Fruit fly (Drosophila melanogaster): Measurements from ENCODE around the gene CG42831.

The CG42831 gene

dm6 chr3L:10767181-10768095 lies 47.2 kb upstream of the CG42831 start (continued):
- TF ChIP-seq CG14441 (GFP tag; IDR thresholded peaks at IDR 0.05) (no peak), Oli (tag; optimal IDR thresholded peaks at IDR 0.05) (peak; percentile 58), sisA (GFP tag; IDR thresholded peaks at IDR 0.05) (peak; percentile 3; the same call in 1 of the 2 replicates), run (tag; optimal IDR thresholded peaks at IDR 0.05) (peak; percentile 33), tll (GFP tag; optimal IDR thresholded peaks at IDR 0.05) (no peak), Bdp1 (GFP tag; optimal IDR thresholded peaks at IDR 0.05) (no peak), h (optimal IDR thresholded peaks at IDR 0.05) (no peak), E2f1 (GFP tag; IDR thresholded peaks at IDR 0.05) (no peak), onecut (GFP tag; IDR thresholded peaks at IDR 0.05) (no peak), CG10431 (GFP tag; optimal IDR thresholded peaks at IDR 0.05) (no peak), CoRest (tag; optimal IDR thresholded peaks at IDR 0.05) (peak; percentile 76), ATbp (GFP tag; optimal IDR thresholded peaks at IDR 0.05) (peak; percentile 56), Chrac-16 (GFP tag; optimal IDR thresholded peaks at IDR 0.05) (no peak), bab2 (GFP tag; optimal IDR thresholded peaks at IDR 0.05) (no peak), kah (GFP tag; optimal IDR thresholded peaks at IDR 0.05) (no peak), CG11085 (GFP tag; IDR thresholded peaks at IDR 0.05) (no peak), salm (tag; optimal IDR thresholded peaks at IDR 0.05) (peak; percentile 24), jing (GFP tag; optimal IDR thresholded peaks at IDR 0.05) (no peak), CG11093 (GFP tag; IDR thresholded peaks at IDR 0.05) (no peak), so (GFP tag; IDR thresholded peaks at IDR 0.05) (no peak), eve (GFP tag; optimal IDR thresholded peaks at IDR 0.05) (peak in 1 of 2 experiments; percentile 61), Poxn (GFP tag; IDR thresholded peaks at IDR 0.05) (no peak), HLH54F (GFP tag; optimal IDR thresholded peaks at IDR 0.05) (no peak), emc (GFP tag; optimal IDR thresholded peaks at IDR 0.05) (no peak), Rfx (GFP tag; IDR thresholded peaks at IDR 0.05) (no peak), CG31441 (GFP tag; IDR thresholded peaks at IDR 0.05) (peak; percentile 85), Lhr (GFP tag; optimal IDR thresholded peaks at IDR 0.05) (peak; percentile 33), nmo (GFP tag; optimal IDR thresholded peaks at IDR 0.05) (peak; percentile 83), CG7357 (GFP tag; IDR thresholded peaks at IDR 0.05) (no peak), Doc2 (GFP tag; IDR thresholded peaks at IDR 0.05) (no peak), Spps (tag; optimal IDR thresholded peaks at IDR 0.05) (no peak), Sox100B (GFP tag; optimal IDR thresholded peaks at IDR 0.05) (peak; percentile 80), Taf1 (GFP tag; IDR thresholded peaks at IDR 0.05) (no peak), Xbp1 (GFP tag; optimal IDR thresholded peaks at IDR 0.05) (no peak), CG4730 (GFP tag; IDR thresholded peaks at IDR 0.05) (no peak), tin (GFP tag; optimal IDR thresholded peaks at IDR 0.05) (no peak), CG18262 (tag; optimal IDR thresholded peaks at IDR 0.05) (peak; percentile 85), CkIIα-i1 (GFP tag; IDR thresholded peaks at IDR 0.05) (no peak), CG2199 (GFP tag; IDR thresholded peaks at IDR 0.05) (0 out of 3 replicates have a peak, but pooled peaks have one; percentile 38), gsb-n (tag; optimal IDR thresholded peaks at IDR 0.05) (peak; percentile 69), zf30C (GFP tag; optimal IDR thresholded peaks at IDR 0.05) (no peak), ind (GFP tag; optimal IDR thresholded peaks at IDR 0.05) (no peak), CG5180 (GFP tag; optimal IDR thresholded peaks at IDR 0.05) (no peak), E2f2 (GFP tag; IDR thresholded peaks at IDR 0.05) (no peak), CG15601 (tag; optimal IDR thresholded peaks at IDR 0.05) (peak; percentile 73), hb (GFP tag; IDR thresholded peaks at IDR 0.05; ENCODE audit: partially characterized antibody) (no peak), nerfin-1 (tag; optimal IDR thresholded peaks at IDR 0.05) (peak; percentile 62), Hr78 (GFP tag; optimal IDR thresholded peaks at IDR 0.05) (no peak), Bgb (GFP tag; IDR thresholded peaks at IDR 0.05; ENCODE audit: partially characterized antibody) (no peak)

Measured in whole organism, embryonic.